Worm (Caenorhabditis elegans): ENCODE data around the gene K02D10.8.

The K02D10.8 gene

ce11 chrIII:8801352-8801863 lies 15.2 kb downstream of the K02D10.8 start:
- TF ChIP-seq W03F9.2 (tag; optimal IDR thresholded peaks at IDR 0.05) (no peak), him-1 (tag; optimal IDR thresholded peaks at IDR 0.05) (no peak), dao-5 (tag; optimal IDR thresholded peaks at IDR 0.05) (no peak)

- TF ChIP-seq dao-5 (tag; optimal IDR thresholded peaks at IDR 0.05): peak; percentile 55
- TF ChIP-seq him-1 (tag; optimal IDR thresholded peaks at IDR 0.05): peak; percentile 56
- TF ChIP-seq W03F9.2 (tag; optimal IDR thresholded peaks at IDR 0.05): peak; percentile 66
Measured at ce11 chrIII:8801864-8802818, 16.0 kb downstream of the K02D10.8 start.

ce11 chrIII:8805815-8806214 lies 19.6 kb downstream of the K02D10.8 start:
- TF ChIP-seq him-1 (tag; optimal IDR thresholded peaks at IDR 0.05): no peak
- TF ChIP-seq W03F9.2 (tag; optimal IDR thresholded peaks at IDR 0.05): no peak
- no peak for TF ChIP-seq dao-5 (tag; optimal IDR thresholded peaks at IDR 0.05)

ce11 chrIII:8807246-8807645 lies 21.1 kb downstream of the K02D10.8 start, which contains the start of gene F54F2.7:
Gene F54F2.7 (minus strand): TSS chrIII:8807346.
- TF ChIP-seq dao-5 (tag; optimal IDR thresholded peaks at IDR 0.05): no peak
- TF ChIP-seq him-1 (tag; optimal IDR thresholded peaks at IDR 0.05): no peak
- no peak for TF ChIP-seq W03F9.2 (tag; optimal IDR thresholded peaks at IDR 0.05)

ce11 chrIII:8809245-8809971 lies 23.2 kb downstream of the K02D10.8 start, which contains the start of gene prx-19:
Gene prx-19 (minus strand): TSS chrIII:8809295.
- TF ChIP-seq dao-5 (tag; optimal IDR thresholded peaks at IDR 0.05): no peak
- TF ChIP-seq him-1 (tag; optimal IDR thresholded peaks at IDR 0.05): no peak
- TF ChIP-seq W03F9.2 (tag; optimal IDR thresholded peaks at IDR 0.05): no peak

- TF ChIP-seq him-1 (tag; optimal IDR thresholded peaks at IDR 0.05): no peak
- TF ChIP-seq dao-5 (tag; optimal IDR thresholded peaks at IDR 0.05): no peak
- no peak for TF ChIP-seq W03F9.2 (tag; optimal IDR thresholded peaks at IDR 0.05)
Measured at ce11 chrIII:8811111-8811510, 24.9 kb downstream of the K02D10.8 start.

ce11 chrIII:8815699-8816098 lies 29.5 kb downstream of the K02D10.8 start:
- TF ChIP-seq dao-5 (tag; optimal IDR thresholded peaks at IDR 0.05): no peak
- TF ChIP-seq W03F9.2 (tag; optimal IDR thresholded peaks at IDR 0.05): no peak
- TF ChIP-seq him-1 (tag; optimal IDR thresholded peaks at IDR 0.05): no peak

ce11 chrIII:8818599-8818998 lies 32.4 kb downstream of the K02D10.8 start, which contains the start of gene pat-2:
Gene pat-2 (plus strand): TSS chrIII:8818899.
- TF ChIP-seq him-1 (tag; optimal IDR thresholded peaks at IDR 0.05) (no peak), dao-5 (tag; optimal IDR thresholded peaks at IDR 0.05) (no peak), W03F9.2 (tag; optimal IDR thresholded peaks at IDR 0.05) (no peak)

- TF ChIP-seq dao-5 (tag; optimal IDR thresholded peaks at IDR 0.05): no peak
- no peak for TF ChIP-seq him-1 (tag; optimal IDR thresholded peaks at IDR 0.05)
- no peak for TF ChIP-seq W03F9.2 (tag; optimal IDR thresholded peaks at IDR 0.05)
Measured at ce11 chrIII:8824556-8824955, 38.4 kb downstream of the K02D10.8 start.

ce11 chrIII:8827128-8827527 lies 41.0 kb downstream of the K02D10.8 start, which contains the start of gene F54F2.9:
Gene F54F2.9 (minus strand): TSS chrIII:8827228.
- TF ChIP-seq W03F9.2 (tag; optimal IDR thresholded peaks at IDR 0.05) (no peak), dao-5 (tag; optimal IDR thresholded peaks at IDR 0.05) (no peak), him-1 (tag; optimal IDR thresholded peaks at IDR 0.05) (no peak)

- no peak for TF ChIP-seq him-1 (tag; optimal IDR thresholded peaks at IDR 0.05)
- no peak for TF ChIP-seq W03F9.2 (tag; optimal IDR thresholded peaks at IDR 0.05)
- no peak for TF ChIP-seq dao-5 (tag; optimal IDR thresholded peaks at IDR 0.05)
Measured at ce11 chrIII:8829245-8829644, 43.1 kb downstream of the K02D10.8 start, which contains the start of gene F44E2.3. Gene F44E2.3 (minus strand): TSS chrIII:8829305.

ce11 chrIII:8831059-8831750 lies 45.0 kb downstream of the K02D10.8 start, which contains the start of gene F44E2.10:
Gene F44E2.10 (minus strand): TSS chrIII:8831109.
- no peak for TF ChIP-seq dao-5 (tag; optimal IDR thresholded peaks at IDR 0.05)
- TF ChIP-seq W03F9.2 (tag; optimal IDR thresholded peaks at IDR 0.05): no peak
- no peak for TF ChIP-seq him-1 (tag; optimal IDR thresholded peaks at IDR 0.05)
